Worm (Caenorhabditis elegans) whole organism, late embryonic: ENCODE data around the gene nlp-46.
A peak's percentile ranks its signal among the peaks of the same experiment; 100 is the strongest.

Source experiments
- C08G9.2 ChIP-seq: sonication (generic microtip); optimal IDR thresholded peaks from 2 replicates; lab custom pipeline; 2016; ENCODE audit warnings: mild to moderate bottlenecking, missing genetic modification characterization, moderate library complexity, missing compliant biosample characterization
- C38D4.7 ChIP-seq: fragments of 200-800 bp; sonication (Bioruptor generic); optimal IDR thresholded peaks from 2 replicates; lab custom pipeline; 2018; ENCODE audit warnings: mild to moderate bottlenecking, missing genetic modification characterization, moderate library complexity, missing compliant biosample characterization
- F13H6.1 ChIP-seq: sonication (generic microtip); optimal IDR thresholded peaks from 2 replicates; lab custom pipeline; 2016; ENCODE audit warnings: missing genetic modification characterization, missing compliant biosample characterization
- K02D7.2 ChIP-seq: sonication (generic microtip); optimal IDR thresholded peaks from 2 replicates; lab custom pipeline; 2017; ENCODE audit warnings: mild to moderate bottlenecking, missing genetic modification characterization, missing compliant biosample characterization
- T23F11.4 ChIP-seq: fragments of 200-800 bp; sonication (Bioruptor generic); optimal IDR thresholded peaks from 2 replicates; lab custom pipeline; 2018; ENCODE audit warnings: mild to moderate bottlenecking, missing genetic modification characterization, missing compliant biosample characterization
- Y22D7AL.16 ChIP-seq: sonication (generic microtip); optimal IDR thresholded peaks from 2 replicates; lab custom pipeline; 2016; ENCODE audit warnings: missing genetic modification characterization, missing compliant biosample characterization
- ceh-18 ChIP-seq: sonication (generic microtip); optimal IDR thresholded peaks from 2 replicates; lab custom pipeline; 2016; ENCODE audit warnings: missing genetic modification characterization, missing compliant biosample characterization
- ceh-19 ChIP-seq: fragments of 200-800 bp; sonication (Bioruptor generic); optimal IDR thresholded peaks from 2 replicates; lab custom pipeline; 2018; ENCODE audit warnings: mild to moderate bottlenecking, missing genetic modification characterization, missing compliant biosample characterization
- ceh-2 ChIP-seq: sonication (generic microtip); optimal IDR thresholded peaks from 2 replicates; lab custom pipeline; 2016; ENCODE audit warnings: missing genotype, missing genetic modification characterization, missing compliant biosample characterization
- ceh-22 ChIP-seq: sonication (generic microtip); optimal IDR thresholded peaks from 2 replicates; lab custom pipeline; 2017; ENCODE audit warnings: missing biosample characterization, missing genetic modification characterization
- ceh-31 ChIP-seq: sonication (generic microtip); optimal IDR thresholded peaks from 2 replicates; lab custom pipeline; 2016; ENCODE audit warnings: missing genetic modification characterization, missing compliant biosample characterization
- ceh-34 ChIP-seq: sonication (generic microtip); optimal IDR thresholded peaks from 2 replicates; lab custom pipeline; 2016; ENCODE audit warnings: mild to moderate bottlenecking, missing genetic modification characterization, missing compliant biosample characterization
- ceh-48 ChIP-seq: sonication (generic microtip); optimal IDR thresholded peaks from 2 replicates; lab custom pipeline; 2016; ENCODE audit warnings: missing genetic modification characterization, inconsistent platforms, missing compliant biosample characterization
- ceh-6 ChIP-seq: fragments of 200-800 bp; sonication (Bioruptor generic); optimal IDR thresholded peaks from 2 replicates; lab custom pipeline; 2018; ENCODE audit warnings: mild to moderate bottlenecking, missing genetic modification characterization, missing compliant biosample characterization
- ceh-9 ChIP-seq: sonication (generic microtip); optimal IDR thresholded peaks from 2 replicates; lab custom pipeline; 2016; ENCODE audit warnings: mild to moderate bottlenecking, missing genetic modification characterization, inconsistent platforms, missing compliant biosample characterization
- che-1 ChIP-seq: sonication (generic microtip); optimal IDR thresholded peaks from 2 replicates; lab custom pipeline; 2016; ENCODE audit warnings: mild to moderate bottlenecking, missing genetic modification characterization, missing compliant biosample characterization
- dmd-4 ChIP-seq: sonication (generic microtip); optimal IDR thresholded peaks from 2 replicates; lab custom pipeline; 2016; ENCODE audit warnings: borderline replicate concordance, missing genetic modification characterization, missing compliant biosample characterization
- elt-2 ChIP-seq: sonication (generic microtip); optimal IDR thresholded peaks from 2 replicates; lab custom pipeline; 2016; ENCODE audit warnings: missing genetic modification reagents, missing genetic modification characterization, missing compliant biosample characterization
- elt-4 ChIP-seq: sonication (generic microtip); optimal IDR thresholded peaks from 2 replicates; lab custom pipeline; 2016; ENCODE audit warnings: missing genetic modification characterization, missing compliant biosample characterization
- fax-1 ChIP-seq: sonication (generic microtip); optimal IDR thresholded peaks from 2 replicates; lab custom pipeline; 2016; ENCODE audit warnings: missing genotype, missing genetic modification characterization, missing compliant biosample characterization
- fkh-6 ChIP-seq: sonication (generic microtip); optimal IDR thresholded peaks from 2 replicates; lab custom pipeline; 2016; ENCODE audit warnings: missing genetic modification characterization, missing compliant biosample characterization
- gmeb-2 ChIP-seq: sonication (generic microtip); optimal IDR thresholded peaks from 2 replicates; lab custom pipeline; 2016; ENCODE audit warnings: missing genetic modification characterization, inconsistent platforms, missing compliant biosample characterization
- hlh-13 ChIP-seq: fragments of 200-800 bp; sonication (Bioruptor generic); optimal IDR thresholded peaks from 2 replicates; lab custom pipeline; 2018; ENCODE audit warnings: mild to moderate bottlenecking, missing genetic modification characterization, missing compliant biosample characterization
- hlh-30 ChIP-seq: sonication (generic microtip); optimal IDR thresholded peaks from 2 replicates; lab custom pipeline; 2017; ENCODE audit warnings: antibody characterized with exemption, missing genetic modification characterization, missing compliant biosample characterization; ENCODE audit not compliant: insufficient read depth
- hlh-6 ChIP-seq: sonication (generic microtip); optimal IDR thresholded peaks from 2 replicates; lab custom pipeline; 2016; ENCODE audit warnings: missing genotype, missing genetic modification characterization, missing compliant biosample characterization
- hlh-8 ChIP-seq: sonication (generic microtip); optimal IDR thresholded peaks from 2 replicates; lab custom pipeline; 2016; ENCODE audit warnings: missing genotype, missing genetic modification characterization, missing compliant biosample characterization
- lin-11 ChIP-seq: fragments of 200-800 bp; sonication (Bioruptor generic); optimal IDR thresholded peaks from 2 replicates; lab custom pipeline; 2018; ENCODE audit warnings: mild to moderate bottlenecking, missing genetic modification characterization, missing compliant biosample characterization
- madf-2 ChIP-seq: sonication (generic microtip); optimal IDR thresholded peaks from 2 replicates; lab custom pipeline; 2017; ENCODE audit warnings: missing genetic modification characterization, missing compliant biosample characterization
- mec-3 ChIP-seq: sonication (generic microtip); optimal IDR thresholded peaks from 2 replicates; lab custom pipeline; 2016; ENCODE audit warnings: borderline replicate concordance, missing genetic modification characterization, missing compliant biosample characterization
- nfya-1 ChIP-seq: sonication (generic microtip); optimal IDR thresholded peaks from 2 replicates; lab custom pipeline; 2017; ENCODE audit warnings: missing genetic modification characterization, mild to moderate bottlenecking, missing compliant biosample characterization, antibody characterized with exemption, moderate library complexity
- nhr-11 ChIP-seq: fragments of 150-350 bp; optimal IDR thresholded peaks from 2 replicates; lab custom pipeline; 2014; ENCODE audit warnings: missing biosample characterization, missing genetic modification characterization
- npax-4 ChIP-seq: sonication (generic microtip); optimal IDR thresholded peaks from 2 replicates; lab custom pipeline; 2016; ENCODE audit warnings: missing genetic modification characterization, missing compliant biosample characterization
- pag-3 ChIP-seq: sonication (generic microtip); optimal IDR thresholded peaks from 2 replicates; lab custom pipeline; 2016; ENCODE audit warnings: missing compliant biosample characterization, missing genetic modification characterization, borderline replicate concordance
- pat-9 ChIP-seq: fragments of 200-800 bp; sonication (Bioruptor generic); optimal IDR thresholded peaks from 2 replicates; lab custom pipeline; 2018; ENCODE audit warnings: mild to moderate bottlenecking, missing genetic modification characterization, moderate library complexity, missing compliant biosample characterization
- pax-1 ChIP-seq: fragments of 150-350 bp; optimal IDR thresholded peaks from 2 replicates; lab custom pipeline; 2014; ENCODE audit warnings: missing biosample characterization, missing genetic modification characterization
- pqm-1 ChIP-seq: sonication (generic microtip); optimal IDR thresholded peaks from 2 replicates; lab custom pipeline; 2016; ENCODE audit warnings: missing genetic modification characterization, missing compliant biosample characterization
- ref-2 ChIP-seq: sonication (generic microtip); optimal IDR thresholded peaks from 2 replicates; lab custom pipeline; 2016; ENCODE audit warnings: missing genetic modification characterization, missing compliant biosample characterization
- sdc-2 ChIP-seq: sonication (generic microtip); optimal IDR thresholded peaks from 2 replicates; lab custom pipeline; 2016; ENCODE audit warnings: missing genotype, missing genetic modification characterization, missing compliant biosample characterization
- sox-4 ChIP-seq: sonication (generic microtip); optimal IDR thresholded peaks from 2 replicates; lab custom pipeline; 2017; ENCODE audit warnings: mild to moderate bottlenecking, missing genetic modification characterization, inconsistent platforms, missing compliant biosample characterization
- syd-9 ChIP-seq: sonication (generic microtip); optimal IDR thresholded peaks from 2 replicates; lab custom pipeline; 2016; ENCODE audit warnings: mild to moderate bottlenecking, missing genetic modification characterization, moderate library complexity, missing compliant biosample characterization
- tbx-2 ChIP-seq: sonication (generic microtip); optimal IDR thresholded peaks from 2 replicates; lab custom pipeline; 2016; ENCODE audit warnings: missing genetic modification characterization, missing compliant biosample characterization
- unc-3 ChIP-seq, 2 experiments: fragments of 200-800 bp in 1 of 2; sonication (Bioruptor generic) in 1 of 2; sonication (generic microtip) in 1 of 2; conservative IDR thresholded peaks in 1 of 2; optimal IDR thresholded peaks in 1 of 2; 2 replicates each; pipeline versions ENCODE4 v1.3.6 to Lab custom; 2016 to 2022; ENCODE audit warnings: missing compliant biosample characterization in 2 of 2, missing genetic modification characterization in 2 of 2, missing genetic modification reagents in 1 of 2
- unc-42 ChIP-seq: sonication (generic microtip); optimal IDR thresholded peaks from 2 replicates; lab custom pipeline; 2016; ENCODE audit warnings: missing genotype, missing genetic modification characterization, missing compliant biosample characterization
- zip-5 ChIP-seq: sonication (generic microtip); optimal IDR thresholded peaks from 2 replicates; lab custom pipeline; 2016; ENCODE audit warnings: missing genetic modification characterization, missing compliant biosample characterization

The nlp-46 gene

DNA sequence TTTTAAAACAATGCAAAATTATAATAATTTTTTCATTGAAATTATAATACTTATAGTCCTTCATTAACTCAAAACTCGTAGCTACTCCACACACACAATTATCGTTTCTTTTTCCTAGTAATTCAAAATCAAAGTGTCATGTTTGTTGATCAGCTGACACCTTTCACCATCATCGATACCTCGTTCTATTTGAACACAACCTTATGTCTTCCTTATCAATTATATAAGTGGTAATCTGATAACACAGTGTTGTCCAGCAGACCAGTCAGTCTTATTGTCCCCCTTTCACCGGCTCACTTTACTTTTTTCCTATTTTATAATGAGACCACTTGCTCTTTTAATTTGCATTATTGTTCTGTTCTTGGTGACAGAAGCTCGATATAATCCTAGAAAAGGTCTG, 6.7 kb upstream of the nlp-46 start, which contains the start of the genes T28H10.2 and lgmn-1:
TSS of gene T28H10.2 (minus strand) at position 177 of the 400 bp plus-strand sequence.
TSS of gene lgmn-1 (plus strand) at position 284 of the 400 bp plus-strand sequence.
- TF ChIP-seq ceh-2 (tag; lab: Kevin White, UChicago), result no peak
- TF ChIP-seq C38D4.7 (GFP tag; lab: Kevin White, UChicago), result no peak
- TF ChIP-seq elt-2 (tag; lab: Kevin White, UChicago), result peak; percentile 89
- TF ChIP-seq hlh-30, result no peak
- no peak for TF ChIP-seq nfya-1 (tag; lab: Kevin White, UChicago)
- no peak for TF ChIP-seq hlh-8 (tag; lab: Kevin White, UChicago)
- TF ChIP-seq F13H6.1 (tag; lab: Kevin White, UChicago), result no peak

DNA sequence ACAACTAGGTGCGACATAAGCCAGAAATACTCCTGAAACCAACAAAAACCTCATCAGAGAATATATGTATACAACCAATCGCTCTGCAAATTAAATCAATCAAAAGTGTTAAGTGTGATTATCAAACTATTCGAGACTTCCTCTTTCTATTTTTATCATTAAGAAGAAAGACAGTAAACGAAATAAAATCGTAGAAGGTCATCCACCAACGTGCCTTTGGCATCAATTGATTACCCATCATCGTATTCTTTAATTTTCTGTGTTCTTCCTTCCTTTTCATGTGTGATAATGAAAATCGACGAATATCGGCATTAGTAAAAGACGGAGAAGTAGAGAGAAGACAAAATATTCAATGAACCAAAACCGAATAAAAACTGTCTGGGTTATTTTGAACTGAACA, 5.9 kb upstream of the nlp-46 start:
- TF ChIP-seq unc-3 (GFP tag; conservative IDR thresholded peaks at IDR 0.05; lab: Robert Waterston, UW) (no peak), unc-3 (tag; optimal IDR thresholded peaks at IDR 0.05; lab: Kevin White, UChicago) (no peak), ceh-22 (no peak), pat-9 (tag; lab: Kevin White, UChicago) (no peak), Y22D7AL.16 (tag; lab: Kevin White, UChicago) (no peak), pax-1 (no peak), ceh-6 (GFP tag; lab: Kevin White, UChicago) (no peak), nhr-11 (no peak)

DNA sequence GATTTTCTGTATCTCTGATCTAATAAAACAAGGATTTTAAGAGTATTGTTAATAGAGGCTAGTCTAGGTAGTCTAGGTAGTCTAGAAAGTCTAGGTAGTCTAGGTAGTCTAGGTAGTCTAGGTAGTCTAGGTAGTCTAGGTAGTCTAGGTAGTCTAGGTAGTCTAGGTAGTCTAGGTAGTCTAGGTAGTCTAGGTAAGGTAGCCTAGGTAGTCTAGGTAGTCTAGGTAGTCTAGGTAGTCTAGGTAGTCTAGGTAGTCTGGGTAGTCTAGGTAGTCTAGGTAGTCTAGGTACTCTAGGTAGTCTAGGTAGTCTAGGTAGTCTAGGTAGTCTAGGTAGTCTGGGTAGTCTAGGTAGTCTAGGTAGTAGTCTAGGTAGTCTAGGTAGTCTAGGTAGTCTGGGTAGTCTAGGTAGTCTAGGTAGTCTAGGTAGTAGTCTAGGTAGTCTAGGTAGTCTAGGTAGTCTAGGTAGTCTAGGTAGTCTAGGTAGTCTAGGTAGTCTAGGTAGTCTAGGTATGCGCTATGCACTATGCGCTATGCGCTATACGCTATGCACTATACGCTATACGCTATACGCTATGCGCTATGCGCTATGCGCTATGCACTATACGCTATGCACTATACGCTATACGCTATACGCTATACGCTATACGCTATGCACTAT, 4.0 kb upstream of the nlp-46 start:
- TF ChIP-seq fax-1 (tag; lab: Kevin White, UChicago) (peak; percentile 38), K02D7.2 (tag; lab: Kevin White, UChicago) (peak; percentile 42), pag-3 (tag; lab: Kevin White, UChicago) (peak; percentile 87), lin-11 (tag; lab: Kevin White, UChicago) (peak; percentile 61), T23F11.4 (GFP tag; lab: Kevin White, UChicago) (peak; percentile 64), che-1 (tag; lab: Kevin White, UChicago) (peak; percentile 68), ceh-19 (GFP tag; lab: Kevin White, UChicago) (peak; percentile 47), ceh-9 (tag; lab: Kevin White, UChicago) (peak; percentile 35), sdc-2 (peak; percentile 50), ceh-34 (peak; percentile 13), mec-3 (tag; lab: Kevin White, UChicago) (peak; percentile 99), ceh-48 (peak; percentile 38), dmd-4 (tag; lab: Kevin White, UChicago) (peak; percentile 84), gmeb-2 (tag; lab: Kevin White, UChicago) (peak; percentile 60), C38D4.7 (GFP tag; lab: Kevin White, UChicago) (peak; percentile 80), sox-4 (tag; lab: Kevin White, UChicago) (peak; percentile 77), F13H6.1 (tag; lab: Kevin White, UChicago) (peak; percentile 34), elt-4 (tag; lab: Kevin White, UChicago) (peak; percentile 94), npax-4 (tag; lab: Kevin White, UChicago) (peak; percentile 21), madf-2 (tag; lab: Kevin White, UChicago) (peak; percentile 82), unc-42 (tag; lab: Kevin White, UChicago) (peak; percentile 68), zip-5 (peak; percentile 28), C08G9.2 (tag; lab: Kevin White, UChicago) (peak; percentile 81), ceh-31 (tag; lab: Kevin White, UChicago) (peak; percentile 7), hlh-6 (peak; percentile 92), fkh-6 (tag; lab: Kevin White, UChicago) (peak; percentile 89), syd-9 (tag; lab: Kevin White, UChicago) (peak; percentile 63), ceh-6 (GFP tag; lab: Kevin White, UChicago) (peak; percentile 70), Y22D7AL.16 (tag; lab: Kevin White, UChicago) (peak; percentile 49), ceh-18 (peak; percentile 39), hlh-13 (GFP tag; lab: Kevin White, UChicago) (peak; percentile 79), ref-2 (peak; percentile 89), tbx-2 (tag; lab: Kevin White, UChicago) (peak; percentile 65), pqm-1 (tag; lab: Kevin White, UChicago) (peak; percentile 86), pat-9 (tag; lab: Kevin White, UChicago) (peak; percentile 69)
